Worm (Caenorhabditis elegans) whole organism, L3 larva: ENCODE data around the gene srlf-28.
"Not testable (repeated sequence)": the region's sequence is repeated elsewhere in the genome, so short reads cannot be mapped to it uniquely, and the experiment has no call there.

Experiments used
- R02D3.7 ChIP-seq: fragments of 150-350 bp; optimal IDR thresholded peaks from 2 replicates; lab custom pipeline; 2014; ENCODE audit warnings: missing biosample characterization, missing genetic modification characterization
- aly-2 ChIP-seq: fragments of 150-350 bp; optimal IDR thresholded peaks from 2 replicates; lab custom pipeline; 2014; ENCODE audit warnings: missing biosample characterization, missing genetic modification characterization
- egl-27 ChIP-seq: sonication (generic microtip); optimal IDR thresholded peaks from 4 replicates; lab custom pipeline; 2017; ENCODE audit warnings: missing biosample characterization, missing genetic modification reagents, missing genetic modification characterization
- jun-1 ChIP-seq: fragments of 150-350 bp; optimal IDR thresholded peaks from 2 replicates; lab custom pipeline; 2014; ENCODE audit warnings: missing biosample characterization, missing genetic modification reagents, missing genetic modification characterization
- nhr-237 ChIP-seq: fragments of 150-350 bp; optimal IDR thresholded peaks from 2 replicates; lab custom pipeline; 2014; ENCODE audit warnings: missing biosample characterization, missing genetic modification characterization
- pqm-1 ChIP-seq: fragments of 150-350 bp; optimal IDR thresholded peaks from 2 replicates; lab custom pipeline; 2017; ENCODE audit warnings: missing biosample characterization, missing genetic modification characterization, inconsistent platforms
- unc-39 ChIP-seq: sonication (generic microtip); optimal IDR thresholded peaks from 4 replicates; lab custom pipeline; 2017; ENCODE audit warnings: missing biosample characterization, missing genetic modification characterization
- ztf-11 ChIP-seq: fragments of 150-350 bp; optimal IDR thresholded peaks from 2 replicates; lab custom pipeline; 2014; ENCODE audit warnings: missing biosample characterization, missing genetic modification characterization

- not testable (repeated sequence) for TF ChIP-seq jun-1, pqm-1, ztf-11, R02D3.7, egl-27, aly-2, unc-39, nhr-237 (tag; lab: Kevin White, UChicago)
Measured at ce11 chrIV:14373814-14374213, 30.2 kb upstream of the srlf-28 start, which contains the start of gene Y67A10A.7.
